In genomic region chr3R:11236041-11236440, dm6 we compare ENCODE assay signal across 1 fruit fly cellular context.
TF ChIP-seq lines count a peak whose summit lies in the region.

Gene CG31441 (plus strand): TSS chr3R:11236286.

TF ChIP-seq in whole organism, embryonic, 481 proteins besides CTCF, POLR2A, EP300 and RAD21 (continued from another document):
- TF ChIP-seq Trl (optimal IDR thresholded peaks at IDR 0.05; lab: Kevin White, UChicago) = no peak
- TF ChIP-seq Trl (GFP tag; optimal IDR thresholded peaks at IDR 0.05; lab: Kevin White, UChicago) = no peak
- TF ChIP-seq Dbx (GFP tag; IDR thresholded peaks at IDR 0.05; lab: Robert Waterston, UW) = no peak
- no peak for TF ChIP-seq CG4854 (GFP tag; optimal IDR thresholded peaks at IDR 0.05; lab: Kevin White, UChicago)
- TF ChIP-seq tx (GFP tag; optimal IDR thresholded peaks at IDR 0.05; lab: Kevin White, UChicago) = no peak
- no peak for TF ChIP-seq tna (GFP tag; IDR thresholded peaks at IDR 0.05; lab: Robert Waterston, UW; ENCODE audit: partially characterized antibody)
- TF ChIP-seq CG13123 (GFP tag; optimal IDR thresholded peaks at IDR 0.05; lab: Kevin White, UChicago) = no peak
- no peak for TF ChIP-seq CG3995 (GFP tag; optimal IDR thresholded peaks at IDR 0.05; lab: Kevin White, UChicago)
- TF ChIP-seq insv (GFP tag; optimal IDR thresholded peaks at IDR 0.05; lab: Kevin White, UChicago) = no peak
- no peak for TF ChIP-seq eve (GFP tag; optimal IDR thresholded peaks at IDR 0.05; lab: Kevin White, UChicago)
- TF ChIP-seq Dek (tag; optimal IDR thresholded peaks at IDR 0.05; lab: Kevin White, UChicago) = no peak
- TF ChIP-seq Six4 (GFP tag; optimal IDR thresholded peaks at IDR 0.05; lab: Kevin White, UChicago) = no peak
- no peak for TF ChIP-seq NfI (GFP tag; optimal IDR thresholded peaks at IDR 0.05; lab: Kevin White, UChicago)
- TF ChIP-seq ewg (GFP tag; optimal IDR thresholded peaks at IDR 0.05; lab: Kevin White, UChicago) = no peak
- no peak for TF ChIP-seq Antp (GFP tag; optimal IDR thresholded peaks at IDR 0.05; lab: Kevin White, UChicago)
- peak; percentile 83 for TF ChIP-seq sens (GFP tag; lab: Kevin White, UChicago)
- TF ChIP-seq mld (GFP tag; IDR thresholded peaks at IDR 0.05; lab: Robert Waterston, UW; ENCODE audit: partially characterized antibody) = no peak
- no peak for TF ChIP-seq hth (optimal IDR thresholded peaks at IDR 0.05; lab: Kevin White, UChicago)
- TF ChIP-seq row (GFP tag; IDR thresholded peaks at IDR 0.05; lab: Robert Waterston, UW) = 0 out of 3 replicates have a peak, but pooled peaks have one; percentile 12
- no peak for TF ChIP-seq dati (GFP tag; IDR thresholded peaks at IDR 0.05; lab: Robert Waterston, UW)
- no peak for TF ChIP-seq CG42726 (GFP tag; IDR thresholded peaks at IDR 0.05; lab: Robert Waterston, UW; ENCODE audit: partially characterized antibody)
- TF ChIP-seq CG17359 (tag; optimal IDR thresholded peaks at IDR 0.05; lab: Kevin White, UChicago) = peak; percentile 22
- peak; percentile 26 for TF ChIP-seq B-H2 (GFP tag; optimal IDR thresholded peaks at IDR 0.05; lab: Kevin White, UChicago)
- TF ChIP-seq Xbp1 (GFP tag; optimal IDR thresholded peaks at IDR 0.05; lab: Kevin White, UChicago) = no peak
- no peak for TF ChIP-seq CG9215 (GFP tag; IDR thresholded peaks at IDR 0.05; lab: Robert Waterston, UW)
- TF ChIP-seq sug (tag; optimal IDR thresholded peaks at IDR 0.05; lab: Kevin White, UChicago) = no peak
- no peak for TF ChIP-seq CoRest (tag; optimal IDR thresholded peaks at IDR 0.05; lab: Kevin White, UChicago)
TF ChIP-seq in whole organism, embryonic: peak in this region for 45.
